Fruit fly (Drosophila melanogaster) whole organism, pupa: ENCODE measurements around the gene Ets97D.
A peak's percentile ranks its signal among the peaks of the same experiment; 100 is the strongest.

ENCODE experiments used
- CG10348 ChIP-seq: fragments of 200-800 bp; sonication (Bioruptor generic); IDR thresholded peaks from 2 replicates; pipeline ENCODE4 v1.3.6; 2022; ENCODE audit warnings: missing biosample characterization, missing genetic modification characterization
- CG12605 ChIP-seq: fragments of 200-800 bp; sonication (Bioruptor generic); IDR thresholded peaks from 2 replicates; pipeline ENCODE4 v1.3.6; 2022; ENCODE audit warnings: missing biosample characterization, missing genetic modification characterization
- CG13204 ChIP-seq: fragments of 200-800 bp; sonication (Bioruptor generic); optimal IDR thresholded peaks from 2 replicates; lab custom pipeline; 2018; ENCODE audit warnings: missing biosample characterization, mild to moderate bottlenecking, missing genetic modification characterization, moderate library complexity
- CG14655 ChIP-seq: fragments of 200-800 bp; sonication (Bioruptor generic); optimal IDR thresholded peaks from 3 replicates; lab custom pipeline; 2017; ENCODE audit warnings: mild to moderate bottlenecking, missing biosample characterization, missing genetic modification reagents, missing genetic modification characterization
- CG15710 ChIP-seq: fragments of 200-800 bp; sonication (Bioruptor generic); optimal IDR thresholded peaks from 2 replicates; lab custom pipeline; 2018; ENCODE audit warnings: missing biosample characterization, mild to moderate bottlenecking, missing genetic modification characterization, moderate library complexity
- CG17806 ChIP-seq: fragments of 200-800 bp; sonication (Bioruptor generic); optimal IDR thresholded peaks from 2 replicates; lab custom pipeline; 2018; ENCODE audit warnings: missing biosample characterization, mild to moderate bottlenecking, missing genetic modification characterization, moderate library complexity
- CG32121 ChIP-seq: fragments of 200-800 bp; sonication (Bioruptor generic); IDR thresholded peaks from 2 replicates; pipeline ENCODE4 v1.3.6; 2022; ENCODE audit warnings: missing biosample characterization, missing genetic modification characterization
- CG34367 ChIP-seq: fragments of 200-800 bp; sonication (Bioruptor generic); optimal IDR thresholded peaks from 2 replicates; lab custom pipeline; 2018; ENCODE audit warnings: missing biosample characterization, mild to moderate bottlenecking, missing genetic modification characterization
- CG4496 ChIP-seq: fragments of 200-800 bp; sonication (Bioruptor generic); IDR thresholded peaks from 3 replicates; pipeline ENCODE4 v1.3.6; 2022; ENCODE audit warnings: missing biosample characterization, missing genetic modification characterization
- CG8159 ChIP-seq: fragments of 200-800 bp; sonication (Bioruptor generic); optimal IDR thresholded peaks from 3 replicates; lab custom pipeline; 2018; ENCODE audit warnings: missing biosample characterization, mild to moderate bottlenecking, missing genetic modification characterization, moderate library complexity
- CG8301 ChIP-seq: fragments of 200-800 bp; sonication (Bioruptor generic); optimal IDR thresholded peaks from 2 replicates; lab custom pipeline; 2018; ENCODE audit warnings: missing biosample characterization, mild to moderate bottlenecking, missing genetic modification characterization
- CG9948 ChIP-seq: fragments of 200-800 bp; sonication (Bioruptor generic); optimal IDR thresholded peaks from 2 replicates; lab custom pipeline; 2018; ENCODE audit warnings: missing biosample characterization, mild to moderate bottlenecking, missing genetic modification characterization, moderate library complexity
- D1 ChIP-seq: fragments of 200-800 bp; sonication (Bioruptor generic); optimal IDR thresholded peaks from 2 replicates; lab custom pipeline; 2018; ENCODE audit warnings: missing biosample characterization, mild to moderate bottlenecking, missing genetic modification characterization, moderate library complexity
- EcR ChIP-seq: fragments of 200-800 bp; sonication (Bioruptor generic); optimal IDR thresholded peaks from 3 replicates; lab custom pipeline; 2019; ENCODE audit warnings: missing biosample characterization, missing genetic modification characterization, mild to moderate bottlenecking, moderate library complexity, missing genetic modification reagents
- Ets98B ChIP-seq: fragments of 200-800 bp; sonication (Bioruptor generic); IDR thresholded peaks from 2 replicates; pipeline ENCODE4 v1.3.6; 2022; ENCODE audit warnings: missing biosample characterization, missing genetic modification characterization
- Pif1A ChIP-seq: fragments of 200-800 bp; sonication (Bioruptor generic); optimal IDR thresholded peaks from 3 replicates; lab custom pipeline; 2016; ENCODE audit warnings: missing biosample characterization, missing genetic modification characterization
- Pif1B ChIP-seq: fragments of 200-800 bp; sonication (Bioruptor generic); optimal IDR thresholded peaks from 3 replicates; lab custom pipeline; 2016; ENCODE audit warnings: missing biosample characterization, missing genetic modification characterization
- Snoo ChIP-seq: fragments of 200-800 bp; sonication (Bioruptor generic); optimal IDR thresholded peaks from 3 replicates; lab custom pipeline; 2017; ENCODE audit warnings: missing biosample characterization, mild to moderate bottlenecking, missing genetic modification characterization, inconsistent platforms
- fd96Ca ChIP-seq: fragments of 200-800 bp; sonication (Bioruptor generic); IDR thresholded peaks from 3 replicates; pipeline ENCODE4 v1.3.6; 2022; ENCODE audit warnings: missing biosample characterization, missing genetic modification characterization
- gl ChIP-seq: fragments of 200-800 bp; sonication (Bioruptor generic); optimal IDR thresholded peaks from 2 replicates; lab custom pipeline; 2018; ENCODE audit warnings: missing biosample characterization, mild to moderate bottlenecking, missing genetic modification characterization
- rn ChIP-seq: fragments of 200-800 bp; sonication (Bioruptor generic); IDR thresholded peaks from 2 replicates; pipeline ENCODE4 v1.3.6; 2022; ENCODE audit warnings: missing biosample characterization, missing genetic modification characterization

Ets97D gene

dm6 chr3R:26871061-26871460 lies 41.6 kb downstream of the Ets97D start:
- TF ChIP-seq gl (no peak), CG34367 (tag; lab: Kevin White, UChicago) (no peak), Pif1B (GFP tag; lab: Kevin White, UChicago) (no peak)
- TF ChIP-seq, all 21 proteins: peak for 0

- TF ChIP-seq fd96Ca: 0 out of 3 replicates have a peak, but pooled peaks have one; percentile 11
- no peak for TF ChIP-seq CG8159 (tag; lab: Kevin White, UChicago)
- TF ChIP-seq, all 21 proteins: peak for 1
These were observed 42.2 kb downstream of the Ets97D start for dm6 chr3R:26870494-26870893.

DNA sequence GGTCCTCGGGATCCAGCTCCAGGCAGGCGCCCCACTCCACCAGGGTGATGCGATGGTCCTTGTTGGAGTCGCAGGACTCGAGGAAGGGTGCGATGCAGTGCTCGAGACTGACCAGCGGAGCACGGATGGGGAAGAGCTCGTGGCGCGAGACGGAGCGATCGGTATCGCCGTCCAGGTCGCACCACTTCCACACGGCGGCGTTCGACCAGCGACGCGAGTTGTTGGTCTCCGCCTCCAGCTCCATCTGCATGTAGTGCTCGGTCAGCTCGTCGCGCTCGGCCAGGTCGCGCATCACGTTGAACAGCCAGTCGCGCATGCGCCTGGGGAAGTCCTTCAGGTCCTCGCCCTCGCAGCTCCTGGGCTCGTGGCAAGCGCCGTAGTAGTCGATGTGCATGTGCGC lies 43.3 kb downstream of the Ets97D start:
- TF ChIP-seq Ets98B (GFP tag; lab: Robert Waterston, UW): no peak
- no peak for TF ChIP-seq CG12605
- no peak for TF ChIP-seq CG15710
- no peak for TF ChIP-seq CG14655
- TF ChIP-seq CG13204 (GFP tag; lab: Kevin White, UChicago): no peak
- TF ChIP-seq rn (GFP tag; lab: Robert Waterston, UW): no peak
- TF ChIP-seq fd96Ca: no peak
- TF ChIP-seq CG10348: no peak
- no peak for TF ChIP-seq gl
- no peak for TF ChIP-seq D1 (tag; lab: Kevin White, UChicago)

- peak; percentile 47; the same call in 1 of the 2 replicates for TF ChIP-seq CG12605
- TF ChIP-seq CG4496 (GFP tag; lab: Robert Waterston, UW): 0 out of 3 replicates have a peak, but pooled peaks have one; percentile 15
- no peak for TF ChIP-seq CG34367 (tag; lab: Kevin White, UChicago)
- TF ChIP-seq fd96Ca: peak; percentile 35; the same call in 1 of the 3 replicates
- TF ChIP-seq Ets98B (GFP tag; lab: Robert Waterston, UW): peak; percentile 45; the same call in 1 of the 2 replicates
- TF ChIP-seq CG32121 (GFP tag; lab: Robert Waterston, UW): 0 out of 2 replicates have a peak, but pooled peaks have one; percentile 31
- TF ChIP-seq CG14655: no peak
- TF ChIP-seq Pif1B (GFP tag; lab: Kevin White, UChicago): no peak
- TF ChIP-seq, all 21 proteins: peak for 5
These were observed 45.1 kb downstream of the Ets97D start for dm6 chr3R:26867457-26868044.

dm6 chr3R:26866577-26867456 lies 45.9 kb downstream of the Ets97D start, which contains the start of the genes ball and His2Av:
Gene ball, minus strand, starts transcription at chr3R:26866807.
Gene His2Av, plus strand, starts transcription at chr3R:26866929.
- TF ChIP-seq CG8301 (tag; lab: Kevin White, UChicago) (peak; percentile 51), Pif1B (GFP tag; lab: Kevin White, UChicago) (no peak), CG4496 (GFP tag; lab: Robert Waterston, UW) (peak; percentile 87), CG15710 (peak; percentile 57), CG10348 (0 out of 2 replicates have a peak, but pooled peaks have one; percentile 25), Ets98B (GFP tag; lab: Robert Waterston, UW) (peak; percentile 84), CG17806 (tag; lab: Kevin White, UChicago) (peak; percentile 42), CG13204 (GFP tag; lab: Kevin White, UChicago) (no peak), CG9948 (tag; lab: Kevin White, UChicago) (peak; percentile 31), CG8159 (tag; lab: Kevin White, UChicago) (peak; percentile 53), CG12605 (peak; percentile 60; the same call in 1 of the 2 replicates), EcR (GFP tag; lab: Kevin White, UChicago) (peak; percentile 13), CG32121 (GFP tag; lab: Robert Waterston, UW) (peak; percentile 81), D1 (tag; lab: Kevin White, UChicago) (no peak), Snoo (peak; percentile 49), CG34367 (tag; lab: Kevin White, UChicago) (peak; percentile 43), fd96Ca (peak; percentile 88), gl (peak; percentile 14), Pif1A (peak; percentile 77), rn (GFP tag; lab: Robert Waterston, UW) (peak; percentile 60), CG14655 (no peak)

- no peak for TF ChIP-seq rn (GFP tag; lab: Robert Waterston, UW)
These were observed 49.7 kb downstream of the Ets97D start, which contains the start of the genes Lerp and IntS12 for dm6 chr3R:26862848-26863448. Gene Lerp, minus strand, starts transcription at chr3R:26863130. Gene IntS12, plus strand, starts transcription at chr3R:26863376.
